Fruit fly (Drosophila melanogaster) whole organism, embryonic: ENCODE data around the gene Pgd.

ENCODE experiments used
- Adf1 ChIP-seq: fragments of 200-800 bp; sonication (Bioruptor generic); IDR thresholded peaks from 2 replicates; pipeline ENCODE4 v1.3.6; 2022; ENCODE audit warnings: missing biosample characterization, missing genetic modification characterization
- B-H2 ChIP-seq: fragments of 200-800 bp; sonication (Bioruptor generic); optimal IDR thresholded peaks from 2 replicates; lab custom pipeline; 2018; ENCODE audit warnings: missing biosample characterization, mild to moderate bottlenecking, missing genetic modification characterization
- BEAF-32 ChIP-seq: fragments of 200-800 bp; sonication (Bioruptor generic); optimal IDR thresholded peaks from 3 replicates; lab custom pipeline; 2017; ENCODE audit warnings: missing biosample characterization, missing genetic modification characterization, mild to moderate bottlenecking, moderate library complexity, missing genetic modification reagents
- CG17186 ChIP-seq: fragments of 200-800 bp; sonication (Bioruptor generic); optimal IDR thresholded peaks from 3 replicates; lab custom pipeline; 2017; ENCODE audit warnings: missing biosample characterization, missing genetic modification reagents, missing genetic modification characterization
- CG4617 ChIP-seq: fragments of 200-800 bp; sonication (Bioruptor generic); optimal IDR thresholded peaks from 3 replicates; lab custom pipeline; 2016; ENCODE audit warnings: missing biosample characterization, missing genetic modification characterization, borderline replicate concordance
- abd-A ChIP-seq: fragments of 200-800 bp; sonication (Bioruptor generic); optimal IDR thresholded peaks from 3 replicates; lab custom pipeline; 2019; ENCODE audit warnings: missing biosample characterization, mild to moderate bottlenecking, missing genetic modification characterization, moderate library complexity
- lola ChIP-seq, 3 experiments: fragments of >200 bp in 2 of 3; fragments of 200-800 bp in 1 of 3; sonication (Bioruptor generic) in 1 of 3; optimal IDR thresholded peaks; 2 replicates each; lab custom pipeline; 2017 to 2019; ENCODE audit warnings: missing biosample characterization in 3 of 3, missing genetic modification characterization in 3 of 3, mild to moderate bottlenecking in 1 of 3, moderate library complexity in 1 of 3
- luna ChIP-seq: fragments of 200-800 bp; sonication (Bioruptor generic); optimal IDR thresholded peaks from 2 replicates; lab custom pipeline; 2016; ENCODE audit warnings: missing biosample characterization, missing genetic modification characterization
- pita ChIP-seq: fragments of 200-800 bp; sonication (Bioruptor generic); optimal IDR thresholded peaks from 2 replicates; lab custom pipeline; 2017; ENCODE audit warnings: missing biosample characterization, mild to moderate bottlenecking, missing genetic modification characterization
- sug ChIP-seq: fragments of 200-800 bp; optimal IDR thresholded peaks from 2 replicates; lab custom pipeline; 2019; ENCODE audit warnings: missing biosample characterization, mild to moderate bottlenecking, missing genetic modification characterization, moderate library complexity
- zfh1 ChIP-seq: fragments of 200-800 bp; sonication (Bioruptor generic); IDR thresholded peaks from 3 replicates; pipeline ENCODE4 v1.3.6; 2022; ENCODE audit warnings: missing biosample characterization, missing genetic modification characterization

dm6 chrX:2108639-2109038, 36.3 kb upstream of the Pgd start:
- TF ChIP-seq CG4617 (GFP tag; lab: Kevin White, UChicago) (no peak), pita (GFP tag; lab: Kevin White, UChicago) (no peak), CG17186 (GFP tag; lab: Kevin White, UChicago) (no peak), zfh1 (GFP tag; lab: Robert Waterston, UW) (peak; percentile 48; the same call in 1 of the 3 replicates), BEAF-32 (GFP tag; lab: Kevin White, UChicago) (no peak), luna (GFP tag; lab: Kevin White, UChicago) (no peak), abd-A (tag; lab: Kevin White, UChicago) (no peak), Adf1 (no peak), sug (no peak), B-H2 (no peak), lola (GFP tag; optimal IDR thresholded peaks at IDR 0.05; lab: Kevin White, UChicago) (no peak)
